Worm (Caenorhabditis elegans) whole organism, late embryonic: ENCODE data around the gene F28H6.6.

Experiments
- C38D4.7 ChIP-seq: fragments of 200-800 bp; sonication (Bioruptor generic); optimal IDR thresholded peaks from 2 replicates; lab custom pipeline; 2018; ENCODE audit warnings: mild to moderate bottlenecking, missing genetic modification characterization, moderate library complexity, missing compliant biosample characterization
- ama-1 ChIP-seq: fragments of 150-350 bp; optimal IDR thresholded peaks from 2 replicates; lab custom pipeline; 2014
- ceh-14 ChIP-seq: sonication (generic microtip); optimal IDR thresholded peaks from 2 replicates; lab custom pipeline; 2016; ENCODE audit warnings: missing genotype, missing genetic modification characterization, missing compliant biosample characterization
- ceh-6 ChIP-seq: fragments of 200-800 bp; sonication (Bioruptor generic); optimal IDR thresholded peaks from 2 replicates; lab custom pipeline; 2018; ENCODE audit warnings: mild to moderate bottlenecking, missing genetic modification characterization, missing compliant biosample characterization
- fkh-10 ChIP-seq: fragments of 150-350 bp; optimal IDR thresholded peaks from 2 replicates; lab custom pipeline; 2014; ENCODE audit warnings: missing biosample characterization, missing genetic modification reagents, missing genetic modification characterization
- hlh-15 ChIP-seq: sonication (generic microtip); optimal IDR thresholded peaks from 2 replicates; lab custom pipeline; 2016; ENCODE audit warnings: missing genetic modification characterization, missing compliant biosample characterization
- hlh-30 ChIP-seq: sonication (generic microtip); optimal IDR thresholded peaks from 2 replicates; lab custom pipeline; 2017; ENCODE audit warnings: antibody characterized with exemption, missing genetic modification characterization, missing compliant biosample characterization; ENCODE audit not compliant: insufficient read depth
- nhr-232 ChIP-seq: sonication (generic microtip); optimal IDR thresholded peaks from 2 replicates; lab custom pipeline; 2016; ENCODE audit warnings: missing genetic modification characterization, missing compliant biosample characterization
- pha-4 ChIP-seq: fragments of 150-350 bp; optimal IDR thresholded peaks from 2 replicates; lab custom pipeline; 2018; ENCODE audit warnings: missing biosample characterization, missing genetic modification reagents, missing genetic modification characterization
- rnt-1 ChIP-seq: sonication (generic microtip); optimal IDR thresholded peaks from 2 replicates; lab custom pipeline; 2016; ENCODE audit warnings: missing genetic modification characterization, missing compliant biosample characterization
- sox-4 ChIP-seq: sonication (generic microtip); optimal IDR thresholded peaks from 2 replicates; lab custom pipeline; 2017; ENCODE audit warnings: mild to moderate bottlenecking, missing genetic modification characterization, inconsistent platforms, missing compliant biosample characterization
- tbx-2 ChIP-seq: sonication (generic microtip); optimal IDR thresholded peaks from 2 replicates; lab custom pipeline; 2016; ENCODE audit warnings: missing genetic modification characterization, missing compliant biosample characterization
- unc-55 ChIP-seq: sonication (generic microtip); optimal IDR thresholded peaks from 2 replicates; lab custom pipeline; 2017; ENCODE audit warnings: missing biosample characterization, missing genetic modification reagents, missing genetic modification characterization

- no peak for TF ChIP-seq C38D4.7 (GFP tag; lab: Kevin White, UChicago)
- no peak for TF ChIP-seq pha-4 (tag; lab: Kevin White, UChicago)
- no peak for TF ChIP-seq ceh-6 (GFP tag; lab: Kevin White, UChicago)
- TF ChIP-seq unc-55 (GFP tag; lab: Kevin White, UChicago) = no peak
- TF ChIP-seq hlh-15 (tag; lab: Kevin White, UChicago) = no peak
- TF ChIP-seq tbx-2 (tag; lab: Kevin White, UChicago) = no peak
- TF ChIP-seq hlh-30 (tag; lab: Kevin White, UChicago) = no peak
- no peak for TF ChIP-seq ama-1 (lab: Kevin White, UChicago)
- no peak for TF ChIP-seq ceh-14
- no peak for TF ChIP-seq fkh-10 (GFP tag; lab: Kevin White, UChicago)
- no peak for TF ChIP-seq rnt-1 (tag; lab: Kevin White, UChicago)
- no peak for TF ChIP-seq nhr-232 (tag; lab: Kevin White, UChicago)
- no peak for TF ChIP-seq sox-4 (tag; lab: Kevin White, UChicago)
Observed at ce11 chrX:14113347-14113746, 12.3 kb downstream of the F28H6.6 start, which contains the start of gene nhr-281.
